Worm (Caenorhabditis elegans) whole organism, late embryonic: Measurements from ENCODE around the gene C41H7.2.
A peak's percentile ranks its signal among the peaks of the same experiment; 100 is the strongest.

Experiments used
- C38D4.7 ChIP-seq: fragments of 200-800 bp; sonication (Bioruptor generic); optimal IDR thresholded peaks from 2 replicates; lab custom pipeline; 2018; ENCODE audit warnings: mild to moderate bottlenecking, missing genetic modification characterization, moderate library complexity, missing compliant biosample characterization
- F13H6.1 ChIP-seq: sonication (generic microtip); optimal IDR thresholded peaks from 2 replicates; lab custom pipeline; 2016; ENCODE audit warnings: missing genetic modification characterization, missing compliant biosample characterization
- ceh-14 ChIP-seq: sonication (generic microtip); optimal IDR thresholded peaks from 2 replicates; lab custom pipeline; 2016; ENCODE audit warnings: missing genotype, missing genetic modification characterization, missing compliant biosample characterization
- ceh-18 ChIP-seq: sonication (generic microtip); optimal IDR thresholded peaks from 2 replicates; lab custom pipeline; 2016; ENCODE audit warnings: missing genetic modification characterization, missing compliant biosample characterization
- ceh-2 ChIP-seq: sonication (generic microtip); optimal IDR thresholded peaks from 2 replicates; lab custom pipeline; 2016; ENCODE audit warnings: missing genotype, missing genetic modification characterization, missing compliant biosample characterization
- ceh-24 ChIP-seq: sonication (generic microtip); optimal IDR thresholded peaks from 2 replicates; lab custom pipeline; 2016; ENCODE audit warnings: mild to moderate bottlenecking, missing genetic modification characterization, missing compliant biosample characterization
- ceh-30 ChIP-seq: fragments of 150-350 bp; optimal IDR thresholded peaks from 2 replicates; lab custom pipeline; 2014; ENCODE audit warnings: missing biosample characterization, missing genetic modification characterization
- ceh-34 ChIP-seq: sonication (generic microtip); optimal IDR thresholded peaks from 2 replicates; lab custom pipeline; 2016; ENCODE audit warnings: mild to moderate bottlenecking, missing genetic modification characterization, missing compliant biosample characterization
- ceh-45 ChIP-seq: fragments of 200-800 bp; sonication (Bioruptor generic); IDR thresholded peaks from 2 replicates; pipeline ENCODE4 v1.3.6; 2022; ENCODE audit warnings: missing genetic modification reagents, missing genetic modification characterization, missing compliant biosample characterization
- ceh-48 ChIP-seq: sonication (generic microtip); optimal IDR thresholded peaks from 2 replicates; lab custom pipeline; 2016; ENCODE audit warnings: missing genetic modification characterization, inconsistent platforms, missing compliant biosample characterization
- ceh-6 ChIP-seq: fragments of 200-800 bp; sonication (Bioruptor generic); optimal IDR thresholded peaks from 2 replicates; lab custom pipeline; 2018; ENCODE audit warnings: mild to moderate bottlenecking, missing genetic modification characterization, missing compliant biosample characterization
- ceh-9 ChIP-seq: sonication (generic microtip); optimal IDR thresholded peaks from 2 replicates; lab custom pipeline; 2016; ENCODE audit warnings: mild to moderate bottlenecking, missing genetic modification characterization, inconsistent platforms, missing compliant biosample characterization
- che-1 ChIP-seq: sonication (generic microtip); optimal IDR thresholded peaks from 2 replicates; lab custom pipeline; 2016; ENCODE audit warnings: mild to moderate bottlenecking, missing genetic modification characterization, missing compliant biosample characterization
- dve-1 ChIP-seq: sonication (generic microtip); optimal IDR thresholded peaks from 2 replicates; lab custom pipeline; 2017; ENCODE audit warnings: antibody characterized with exemption, mild to moderate bottlenecking, missing genetic modification characterization, missing compliant biosample characterization
- elt-4 ChIP-seq: sonication (generic microtip); optimal IDR thresholded peaks from 2 replicates; lab custom pipeline; 2016; ENCODE audit warnings: missing genetic modification characterization, missing compliant biosample characterization
- ets-4 ChIP-seq: sonication (generic microtip); optimal IDR thresholded peaks from 2 replicates; lab custom pipeline; 2016; ENCODE audit warnings: missing genetic modification characterization, missing compliant biosample characterization
- eyg-1 ChIP-seq: sonication (generic microtip); optimal IDR thresholded peaks from 2 replicates; lab custom pipeline; 2016; ENCODE audit warnings: missing genotype, missing genetic modification characterization, missing compliant biosample characterization
- fax-1 ChIP-seq: sonication (generic microtip); optimal IDR thresholded peaks from 2 replicates; lab custom pipeline; 2016; ENCODE audit warnings: missing genotype, missing genetic modification characterization, missing compliant biosample characterization
- hlh-13 ChIP-seq: fragments of 200-800 bp; sonication (Bioruptor generic); optimal IDR thresholded peaks from 2 replicates; lab custom pipeline; 2018; ENCODE audit warnings: mild to moderate bottlenecking, missing genetic modification characterization, missing compliant biosample characterization
- lin-11 ChIP-seq: fragments of 200-800 bp; sonication (Bioruptor generic); optimal IDR thresholded peaks from 2 replicates; lab custom pipeline; 2018; ENCODE audit warnings: mild to moderate bottlenecking, missing genetic modification characterization, missing compliant biosample characterization
- mec-3 ChIP-seq: sonication (generic microtip); optimal IDR thresholded peaks from 2 replicates; lab custom pipeline; 2016; ENCODE audit warnings: borderline replicate concordance, missing genetic modification characterization, missing compliant biosample characterization
- npax-4 ChIP-seq: sonication (generic microtip); optimal IDR thresholded peaks from 2 replicates; lab custom pipeline; 2016; ENCODE audit warnings: missing genetic modification characterization, missing compliant biosample characterization
- pat-9 ChIP-seq: fragments of 200-800 bp; sonication (Bioruptor generic); optimal IDR thresholded peaks from 2 replicates; lab custom pipeline; 2018; ENCODE audit warnings: mild to moderate bottlenecking, missing genetic modification characterization, moderate library complexity, missing compliant biosample characterization
- pax-1 ChIP-seq: fragments of 150-350 bp; optimal IDR thresholded peaks from 2 replicates; lab custom pipeline; 2014; ENCODE audit warnings: missing biosample characterization, missing genetic modification characterization
- pha-2 ChIP-seq: sonication (generic microtip); optimal IDR thresholded peaks from 2 replicates; lab custom pipeline; 2017; ENCODE audit warnings: mild to moderate bottlenecking, missing genetic modification characterization, missing compliant biosample characterization
- pqm-1 ChIP-seq: sonication (generic microtip); optimal IDR thresholded peaks from 2 replicates; lab custom pipeline; 2016; ENCODE audit warnings: missing genetic modification characterization, missing compliant biosample characterization
- pros-1 ChIP-seq: fragments of 150-350 bp; optimal IDR thresholded peaks from 2 replicates; lab custom pipeline; 2014; ENCODE audit warnings: missing biosample characterization, missing genetic modification reagents, missing genetic modification characterization
- ref-2 ChIP-seq: sonication (generic microtip); optimal IDR thresholded peaks from 2 replicates; lab custom pipeline; 2016; ENCODE audit warnings: missing genetic modification characterization, missing compliant biosample characterization
- sdc-2 ChIP-seq: sonication (generic microtip); optimal IDR thresholded peaks from 2 replicates; lab custom pipeline; 2016; ENCODE audit warnings: missing genotype, missing genetic modification characterization, missing compliant biosample characterization
- sox-2 ChIP-seq: fragments of 200-800 bp; sonication (Bioruptor generic); IDR thresholded peaks from 2 replicates; pipeline ENCODE4 v1.3.6; 2022; ENCODE audit warnings: missing genetic modification reagents, missing genetic modification characterization, missing compliant biosample characterization
- sox-4 ChIP-seq: sonication (generic microtip); optimal IDR thresholded peaks from 2 replicates; lab custom pipeline; 2017; ENCODE audit warnings: mild to moderate bottlenecking, missing genetic modification characterization, inconsistent platforms, missing compliant biosample characterization
- syd-9 ChIP-seq: sonication (generic microtip); optimal IDR thresholded peaks from 2 replicates; lab custom pipeline; 2016; ENCODE audit warnings: mild to moderate bottlenecking, missing genetic modification characterization, moderate library complexity, missing compliant biosample characterization
- tbx-2 ChIP-seq: sonication (generic microtip); optimal IDR thresholded peaks from 2 replicates; lab custom pipeline; 2016; ENCODE audit warnings: missing genetic modification characterization, missing compliant biosample characterization
- tbx-7 ChIP-seq: sonication (generic microtip); optimal IDR thresholded peaks from 2 replicates; lab custom pipeline; 2016; ENCODE audit warnings: missing genotype, missing genetic modification characterization, missing compliant biosample characterization
- ttx-3 ChIP-seq: sonication (generic microtip); optimal IDR thresholded peaks from 2 replicates; lab custom pipeline; 2016; ENCODE audit warnings: missing genetic modification reagents, missing genetic modification characterization, missing compliant biosample characterization
- unc-3 ChIP-seq, 2 experiments: fragments of 200-800 bp in 1 of 2; sonication (Bioruptor generic) in 1 of 2; sonication (generic microtip) in 1 of 2; conservative IDR thresholded peaks in 1 of 2; optimal IDR thresholded peaks in 1 of 2; 2 replicates each; pipeline versions ENCODE4 v1.3.6 to Lab custom; 2016 to 2022; ENCODE audit warnings: missing compliant biosample characterization in 2 of 2, missing genetic modification characterization in 2 of 2, missing genetic modification reagents in 1 of 2
- unc-42 ChIP-seq: sonication (generic microtip); optimal IDR thresholded peaks from 2 replicates; lab custom pipeline; 2016; ENCODE audit warnings: missing genotype, missing genetic modification characterization, missing compliant biosample characterization
- zip-5 ChIP-seq: sonication (generic microtip); optimal IDR thresholded peaks from 2 replicates; lab custom pipeline; 2016; ENCODE audit warnings: missing genetic modification characterization, missing compliant biosample characterization
- ztf-16 ChIP-seq: sonication (generic microtip); optimal IDR thresholded peaks from 2 replicates; lab custom pipeline; 2017; ENCODE audit warnings: missing genetic modification characterization, missing compliant biosample characterization

The C41H7.2 gene

DNA sequence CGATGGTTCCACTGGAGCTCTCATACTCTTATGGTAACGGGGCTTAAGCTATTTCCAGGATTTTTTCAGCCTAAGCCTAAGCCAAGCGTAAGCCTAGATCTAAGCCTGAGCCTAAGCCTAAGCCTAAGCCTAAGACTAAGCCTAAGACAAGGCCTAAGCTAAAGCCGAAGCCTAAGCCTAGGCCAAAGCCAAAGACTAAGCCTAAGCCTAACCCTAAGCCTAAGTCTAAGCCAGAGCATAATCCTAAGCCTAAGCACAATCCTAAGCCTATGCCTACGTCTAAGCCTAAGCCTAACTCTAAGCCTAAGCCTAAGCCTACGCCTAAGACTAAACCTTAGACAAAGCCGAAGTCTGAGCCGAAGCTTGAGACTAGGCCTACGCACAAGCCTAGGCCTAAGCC is 34.4 kb downstream of the C41H7.2 start:
- TF ChIP-seq dve-1 (tag; lab: Kevin White, UChicago) (peak; percentile 62), ceh-48 (tag; lab: Kevin White, UChicago) (no peak)

DNA sequence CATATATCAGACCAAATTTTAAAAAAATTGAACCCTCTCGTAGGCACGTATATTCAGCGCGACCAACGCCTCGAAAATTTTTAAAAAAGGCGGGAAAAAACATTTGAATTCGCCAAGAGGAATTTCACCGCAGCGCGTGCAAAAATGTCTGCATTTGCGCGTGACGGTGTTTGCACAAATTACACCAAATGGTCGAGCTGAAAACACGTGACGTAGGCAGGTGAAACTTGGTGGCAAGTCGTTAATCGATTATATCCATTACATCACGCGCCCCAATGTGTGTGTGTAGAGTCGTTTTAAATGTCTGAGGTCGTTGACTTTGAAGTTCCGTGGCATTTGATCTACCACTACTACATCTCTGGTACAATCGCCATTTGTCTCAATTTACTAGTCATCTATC is 36.1 kb downstream of the C41H7.2 start, which contains the start of gene sri-31:
TSS of gene sri-31 (plus strand) at position 301 of the 400 bp plus-strand sequence.
- TF ChIP-seq pqm-1 (no peak), ztf-16 (tag; lab: Kevin White, UChicago) (no peak), sdc-2 (tag; lab: Kevin White, UChicago) (no peak), pat-9 (tag; lab: Kevin White, UChicago) (no peak), lin-11 (tag; lab: Kevin White, UChicago) (no peak), che-1 (no peak), ceh-18 (tag; lab: Kevin White, UChicago) (no peak), unc-3 (GFP tag; conservative IDR thresholded peaks at IDR 0.05; lab: Robert Waterston, UW) (no peak), unc-3 (tag; optimal IDR thresholded peaks at IDR 0.05; lab: Kevin White, UChicago) (no peak), ceh-24 (tag; lab: Kevin White, UChicago) (no peak), ceh-9 (tag; lab: Kevin White, UChicago) (no peak), ets-4 (tag; lab: Kevin White, UChicago) (no peak), pha-2 (tag; lab: Kevin White, UChicago) (no peak), hlh-13 (GFP tag; lab: Kevin White, UChicago) (no peak), pax-1 (tag; lab: Kevin White, UChicago) (no peak), sox-4 (tag; lab: Kevin White, UChicago) (no peak), syd-9 (tag; lab: Kevin White, UChicago) (no peak), pros-1 (no peak), npax-4 (no peak)
- TF ChIP-seq, all 69 proteins: peak for 0

DNA sequence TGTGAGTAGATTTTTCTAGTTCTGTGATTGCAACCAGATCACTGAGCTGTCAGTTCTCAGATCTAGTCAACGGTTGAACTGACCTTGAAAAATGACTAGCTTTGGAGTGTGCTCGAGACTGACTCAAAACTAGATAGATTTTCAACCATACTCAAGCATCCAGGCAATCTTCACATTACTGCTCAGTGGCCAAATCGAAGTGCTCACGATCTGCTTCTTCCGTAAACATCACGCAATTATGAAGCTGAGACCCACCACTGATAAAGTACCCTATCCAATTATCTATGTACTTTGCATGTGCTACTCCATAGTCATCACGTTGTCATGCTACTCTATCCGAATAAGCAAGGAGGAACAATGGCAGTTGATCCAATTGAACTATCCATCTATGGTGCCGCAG is 36.7 kb downstream of the C41H7.2 start:
- TF ChIP-seq sox-2 (GFP tag; lab: Robert Waterston, UW), result no peak
- TF ChIP-seq syd-9 (tag; lab: Kevin White, UChicago), result no peak
- TF ChIP-seq ceh-18 (tag; lab: Kevin White, UChicago), result no peak
- TF ChIP-seq fax-1 (tag; lab: Kevin White, UChicago), result no peak
- TF ChIP-seq zip-5, result no peak
- TF ChIP-seq ceh-34 (tag; lab: Kevin White, UChicago), result no peak
- no peak for TF ChIP-seq ceh-6 (GFP tag; lab: Kevin White, UChicago)
- TF ChIP-seq ceh-2, result no peak
- TF ChIP-seq elt-4 (tag; lab: Kevin White, UChicago), result no peak
- no peak for TF ChIP-seq tbx-2 (tag; lab: Kevin White, UChicago)
- TF ChIP-seq eyg-1 (tag; lab: Kevin White, UChicago), result no peak
- TF ChIP-seq ceh-14 (tag; lab: Kevin White, UChicago), result no peak
- no peak for TF ChIP-seq ceh-45 (GFP tag; lab: Robert Waterston, UW)
- TF ChIP-seq ttx-3 (tag; lab: Kevin White, UChicago), result no peak
- no peak for TF ChIP-seq ceh-30 (tag; lab: Kevin White, UChicago)
- TF ChIP-seq, all 69 proteins: peak for 0

DNA sequence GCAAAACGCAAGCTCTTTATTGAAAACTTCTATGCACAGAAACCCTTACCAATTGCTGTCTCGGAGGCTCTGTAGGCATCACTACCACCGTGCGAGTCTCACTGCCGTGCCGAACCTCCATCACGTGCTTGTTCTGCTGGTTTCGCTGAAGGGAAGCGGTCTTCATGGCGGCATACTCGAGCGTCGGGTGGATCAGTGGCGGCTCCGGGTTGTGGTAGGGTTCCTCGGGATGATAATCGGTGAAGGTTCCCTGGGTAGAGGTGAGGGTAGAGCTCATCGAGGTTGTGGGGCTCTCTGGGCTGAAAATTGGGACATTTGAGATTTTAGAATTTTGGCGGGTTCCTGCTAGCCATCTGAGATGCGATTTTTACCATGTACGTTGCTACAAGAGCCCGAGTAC is 38.2 kb downstream of the C41H7.2 start:
- TF ChIP-seq ceh-48 (tag; lab: Kevin White, UChicago) (no peak), ref-2 (tag; lab: Kevin White, UChicago) (no peak), ceh-30 (tag; lab: Kevin White, UChicago) (no peak), ztf-16 (tag; lab: Kevin White, UChicago) (no peak), tbx-7 (tag; lab: Kevin White, UChicago) (no peak), unc-42 (no peak), ceh-34 (tag; lab: Kevin White, UChicago) (no peak), C38D4.7 (no peak), fax-1 (tag; lab: Kevin White, UChicago) (no peak), syd-9 (tag; lab: Kevin White, UChicago) (no peak), mec-3 (tag; lab: Kevin White, UChicago) (no peak), F13H6.1 (tag; lab: Kevin White, UChicago) (no peak)
